Fruit fly (Drosophila melanogaster) whole organism, pupa: ENCODE measurements around the gene CG5614.

Experiments used
- CG13204 ChIP-seq: fragments of 200-800 bp; sonication (Bioruptor generic); optimal IDR thresholded peaks from 2 replicates; lab custom pipeline; 2018; ENCODE audit warnings: missing biosample characterization, mild to moderate bottlenecking, missing genetic modification characterization, moderate library complexity
- CG17806 ChIP-seq: fragments of 200-800 bp; sonication (Bioruptor generic); optimal IDR thresholded peaks from 2 replicates; lab custom pipeline; 2018; ENCODE audit warnings: missing biosample characterization, mild to moderate bottlenecking, missing genetic modification characterization, moderate library complexity
- CG32121 ChIP-seq: fragments of 200-800 bp; sonication (Bioruptor generic); IDR thresholded peaks from 2 replicates; pipeline ENCODE4 v1.3.6; 2022; ENCODE audit warnings: missing biosample characterization, missing genetic modification characterization
- CG34367 ChIP-seq: fragments of 200-800 bp; sonication (Bioruptor generic); optimal IDR thresholded peaks from 2 replicates; lab custom pipeline; 2018; ENCODE audit warnings: missing biosample characterization, mild to moderate bottlenecking, missing genetic modification characterization
- CG4496 ChIP-seq: fragments of 200-800 bp; sonication (Bioruptor generic); IDR thresholded peaks from 3 replicates; pipeline ENCODE4 v1.3.6; 2022; ENCODE audit warnings: missing biosample characterization, missing genetic modification characterization
- CG8159 ChIP-seq: fragments of 200-800 bp; sonication (Bioruptor generic); optimal IDR thresholded peaks from 3 replicates; lab custom pipeline; 2018; ENCODE audit warnings: missing biosample characterization, mild to moderate bottlenecking, missing genetic modification characterization, moderate library complexity
- D1 ChIP-seq: fragments of 200-800 bp; sonication (Bioruptor generic); optimal IDR thresholded peaks from 2 replicates; lab custom pipeline; 2018; ENCODE audit warnings: missing biosample characterization, mild to moderate bottlenecking, missing genetic modification characterization, moderate library complexity
- Pif1A ChIP-seq: fragments of 200-800 bp; sonication (Bioruptor generic); optimal IDR thresholded peaks from 3 replicates; lab custom pipeline; 2016; ENCODE audit warnings: missing biosample characterization, missing genetic modification characterization
- Pif1B ChIP-seq: fragments of 200-800 bp; sonication (Bioruptor generic); optimal IDR thresholded peaks from 3 replicates; lab custom pipeline; 2016; ENCODE audit warnings: missing biosample characterization, missing genetic modification characterization
- Snoo ChIP-seq: fragments of 200-800 bp; sonication (Bioruptor generic); optimal IDR thresholded peaks from 3 replicates; lab custom pipeline; 2017; ENCODE audit warnings: missing biosample characterization, mild to moderate bottlenecking, missing genetic modification characterization, inconsistent platforms
- fd96Ca ChIP-seq: fragments of 200-800 bp; sonication (Bioruptor generic); IDR thresholded peaks from 3 replicates; pipeline ENCODE4 v1.3.6; 2022; ENCODE audit warnings: missing biosample characterization, missing genetic modification characterization
- gl ChIP-seq: fragments of 200-800 bp; sonication (Bioruptor generic); optimal IDR thresholded peaks from 2 replicates; lab custom pipeline; 2018; ENCODE audit warnings: missing biosample characterization, mild to moderate bottlenecking, missing genetic modification characterization

dm6 chr3R:15784298-15784697 lies 4.7 kb downstream of the CG5614 start:
- TF ChIP-seq Snoo (no peak), CG13204 (GFP tag; lab: Kevin White, UChicago) (no peak), gl (tag; lab: Kevin White, UChicago) (no peak), CG34367 (no peak), CG32121 (no peak), CG4496 (GFP tag; lab: Robert Waterston, UW) (no peak), CG8159 (tag; lab: Kevin White, UChicago) (no peak), Pif1B (GFP tag; lab: Kevin White, UChicago) (no peak), Pif1A (no peak), CG17806 (tag; lab: Kevin White, UChicago) (no peak), D1 (tag; lab: Kevin White, UChicago) (no peak), fd96Ca (GFP tag; lab: Robert Waterston, UW) (no peak)
